Worm (Caenorhabditis elegans) whole organism, L1 larva: ENCODE results near the gene ZK632.2.

Experiments used
- ama-1 ChIP-seq: fragments of 150-350 bp; optimal IDR thresholded peaks from 2 replicates; lab custom pipeline; 2014
- lin-15B ChIP-seq: fragments of 150-350 bp; sonication (generic microtip); optimal IDR thresholded peaks from 3 replicates; lab custom pipeline; 2014; ENCODE audit warnings: missing biosample characterization, missing genetic modification characterization
- nhr-12 ChIP-seq: sonication (generic microtip); optimal IDR thresholded peaks from 2 replicates; lab custom pipeline; 2017; ENCODE audit warnings: missing biosample characterization, missing genetic modification characterization
- nhr-28 ChIP-seq: fragments of 150-350 bp; optimal IDR thresholded peaks from 2 replicates; lab custom pipeline; 2014; ENCODE audit warnings: missing biosample characterization, missing genetic modification characterization
- snpc-4 ChIP-seq: fragments of 150-350 bp; optimal IDR thresholded peaks from 2 replicates; lab custom pipeline; 2014; ENCODE audit warnings: missing biosample characterization, missing genetic modification characterization
- tbx-2 ChIP-seq: sonication (generic microtip); optimal IDR thresholded peaks from 2 replicates; lab custom pipeline; 2016; ENCODE audit warnings: missing genetic modification characterization, missing compliant biosample characterization

DNA sequence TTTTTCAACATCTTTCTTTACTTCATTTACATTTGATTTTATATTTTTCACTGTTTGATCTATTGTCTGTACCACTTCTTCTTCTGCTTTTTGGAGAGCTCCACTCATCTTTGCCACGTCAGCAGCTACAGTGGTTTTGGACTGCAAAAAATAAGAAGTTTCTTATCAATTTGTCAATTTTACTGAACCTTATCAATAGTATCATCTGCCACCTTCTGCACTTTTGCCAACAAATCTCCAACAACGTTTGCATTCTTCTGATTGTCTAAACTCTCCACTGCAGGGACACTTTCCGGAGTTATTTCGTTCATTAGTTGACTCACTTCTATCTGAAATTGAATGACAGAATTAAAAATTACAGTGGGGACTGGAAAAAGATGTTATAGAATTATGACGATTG lies 12.1 kb upstream of the ZK632.2 start:
- no peak for TF ChIP-seq nhr-12 (tag; lab: Kevin White, UChicago)
- no peak for TF ChIP-seq tbx-2 (tag; lab: Kevin White, UChicago)
- no peak for TF ChIP-seq snpc-4 (tag; lab: Kevin White, UChicago)
- TF ChIP-seq lin-15B (tag; lab: Kevin White, UChicago) = no peak
- TF ChIP-seq nhr-28 (tag; lab: Kevin White, UChicago) = no peak
- no peak for TF ChIP-seq ama-1 (lab: Kevin White, UChicago)
